Worm (Caenorhabditis elegans): Measurements from ENCODE around the gene F09C6.3.

The F09C6.3 gene

DNA sequence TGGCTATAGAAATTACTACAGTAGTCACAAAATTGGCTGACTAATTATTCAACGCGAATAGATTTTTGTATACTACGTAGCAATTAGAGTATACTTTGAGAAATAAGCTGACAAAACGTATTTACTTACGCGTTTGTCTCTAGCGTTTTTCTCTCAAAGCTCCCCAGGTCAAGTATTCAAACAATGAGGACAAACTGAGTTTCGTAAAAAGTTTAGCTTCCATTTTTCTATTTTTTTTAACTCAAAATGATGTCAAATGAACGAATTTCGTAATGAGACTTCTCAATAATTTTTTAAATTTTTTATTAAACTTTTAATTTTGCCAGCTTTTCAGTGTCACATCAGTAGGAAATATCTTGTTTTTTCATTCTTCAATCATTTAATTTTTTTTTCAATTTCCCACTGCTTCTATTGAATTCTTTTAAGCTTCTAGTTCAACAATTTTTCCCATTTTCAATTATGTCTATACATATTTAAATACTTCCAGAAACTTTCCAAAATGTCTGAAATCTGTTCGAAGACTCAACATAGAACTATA lies 8.9 kb upstream of the F09C6.3 start, which contains the start of the genes ifas-2 and fbxa-44:
Gene ifas-2, minus strand, starts transcription at position 101 of the 538 bp plus-strand sequence.
Gene fbxa-44, plus strand, starts transcription at position 488 of the 538 bp plus-strand sequence.
- TF ChIP-seq B0261.1 (tag; optimal IDR thresholded peaks at IDR 0.05), result no peak
- TF ChIP-seq F57A8.1 (GFP tag; optimal IDR thresholded peaks at IDR 0.05), result no peak
- TF ChIP-seq F10E7.11 (tag; optimal IDR thresholded peaks at IDR 0.05), result no peak
- TF ChIP-seq chd-7 (tag; optimal IDR thresholded peaks at IDR 0.05), result no peak
- TF ChIP-seq attf-3 (GFP tag; conservative IDR thresholded peaks at IDR 0.05), result no peak
- no peak for TF ChIP-seq cebp-2 (GFP tag; IDR thresholded peaks at IDR 0.05)
- no peak for TF ChIP-seq ztf-22 (GFP tag; optimal IDR thresholded peaks at IDR 0.05)
- TF ChIP-seq T26A5.8 (tag; optimal IDR thresholded peaks at IDR 0.05), result no peak
- no peak for TF ChIP-seq dpl-1 (GFP tag; optimal IDR thresholded peaks at IDR 0.05)
- no peak for TF ChIP-seq madf-3 (GFP tag; IDR thresholded peaks at IDR 0.05)
- no peak for TF ChIP-seq sea-2 (GFP tag; IDR thresholded peaks at IDR 0.05)
- no peak for TF ChIP-seq dpff-1 (tag; optimal IDR thresholded peaks at IDR 0.05)
- no peak for TF ChIP-seq xnd-1 (tag; optimal IDR thresholded peaks at IDR 0.05)
- no peak for TF ChIP-seq K11D2.4 (GFP tag; IDR thresholded peaks at IDR 0.05)
- TF ChIP-seq snpc-1.1 (tag; optimal IDR thresholded peaks at IDR 0.05; ENCODE audit: insufficient read depth), result no peak
- no peak for TF ChIP-seq ztf-28 (GFP tag; IDR thresholded peaks at IDR 0.05)
- no peak for TF ChIP-seq F37B4.10 (GFP tag; IDR thresholded peaks at IDR 0.05)
- TF ChIP-seq fkh-3 (tag; optimal IDR thresholded peaks at IDR 0.05), result no peak
- TF ChIP-seq ztf-18 (tag; optimal IDR thresholded peaks at IDR 0.05), result no peak

DNA sequence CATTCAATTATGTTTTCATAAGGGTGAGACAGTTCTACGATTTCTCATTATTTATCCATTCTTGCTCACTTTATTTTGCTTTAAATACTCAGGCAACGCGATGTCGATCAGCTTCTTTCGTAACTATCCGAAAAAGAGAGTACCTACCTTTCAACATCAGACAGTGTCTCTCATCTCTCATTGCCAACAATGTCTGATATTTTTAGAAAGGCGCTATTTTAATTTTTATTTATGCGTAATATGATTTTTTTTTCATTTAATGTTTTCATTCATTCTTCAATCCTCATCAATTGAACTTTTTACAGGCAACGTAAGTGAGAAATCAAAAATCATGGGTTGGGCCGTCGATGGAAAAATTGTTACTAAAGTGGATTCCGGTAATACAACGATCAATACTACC lies 4.8 kb upstream of the F09C6.3 start, which contains the start of gene F09C6.13:
Gene F09C6.13, plus strand, starts transcription at position 301 of the 400 bp plus-strand sequence.
- TF ChIP-seq B0035.1 (tag; optimal IDR thresholded peaks at IDR 0.05) (no peak), hsf-1 (GFP tag; IDR thresholded peaks at IDR 0.05) (no peak), madf-3 (GFP tag; IDR thresholded peaks at IDR 0.05) (no peak), egl-44 (GFP tag; IDR thresholded peaks at IDR 0.05) (no peak), tbx-9 (tag; optimal IDR thresholded peaks at IDR 0.05; ENCODE audit: borderline replicate concordance) (no peak), bed-1 (GFP tag; IDR thresholded peaks at IDR 0.05) (no peak), nfya-2 (GFP tag; IDR thresholded peaks at IDR 0.05) (no peak), lsl-1 (GFP tag; optimal IDR thresholded peaks at IDR 0.05) (no peak), sea-2 (GFP tag; IDR thresholded peaks at IDR 0.05) (no peak), zfh-2 (GFP tag; conservative IDR thresholded peaks at IDR 0.05) (no peak), B0019.2 (GFP tag; conservative IDR thresholded peaks at IDR 0.05) (no peak), F57A8.1 (GFP tag; optimal IDR thresholded peaks at IDR 0.05) (no peak), rpc-1 (optimal IDR thresholded peaks at IDR 0.05) (no peak), rpc-1 (tag; optimal IDR thresholded peaks at IDR 0.05) (no peak)

DNA sequence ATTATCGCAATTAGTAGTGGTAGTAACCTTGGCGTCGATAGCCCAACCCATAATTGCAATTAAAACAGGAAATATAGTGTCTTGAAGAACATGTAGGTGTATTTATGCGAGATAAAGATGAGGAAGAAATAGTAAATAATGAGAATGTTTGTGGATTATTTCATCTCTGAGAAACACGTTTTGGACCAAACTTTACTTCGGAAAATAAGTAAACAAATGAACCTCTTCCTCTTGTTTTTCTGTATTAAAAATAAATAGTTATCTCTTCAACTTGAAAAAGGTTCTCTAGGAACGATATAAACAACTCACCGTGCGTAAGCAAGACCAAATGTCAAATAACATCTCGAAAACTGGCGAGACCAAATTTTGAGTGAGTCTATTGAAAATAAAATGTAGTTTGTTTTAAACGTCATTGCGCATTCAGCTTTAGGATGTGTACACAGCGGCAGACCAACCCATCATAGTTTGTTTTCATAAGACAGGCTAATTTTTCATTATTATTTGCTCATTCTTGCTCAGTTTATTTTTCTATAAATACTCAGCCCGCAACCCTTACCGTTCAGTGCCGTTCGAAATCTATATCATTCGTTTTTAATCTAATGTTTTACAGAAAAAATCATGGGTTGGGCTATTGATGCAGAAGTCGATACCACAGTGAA lies 2.4 kb upstream of the F09C6.3 start, which contains the start of the genes F09C6.11 and F09C6.12:
Gene F09C6.11, minus strand, starts transcription at position 51 of the 659 bp plus-strand sequence.
Gene F09C6.12, plus strand, starts transcription at position 609 of the 659 bp plus-strand sequence.
- TF ChIP-seq bed-1 (GFP tag; IDR thresholded peaks at IDR 0.05) (no peak), nhr-179 (tag; optimal IDR thresholded peaks at IDR 0.05) (no peak), mel-28 (tag; optimal IDR thresholded peaks at IDR 0.05; ENCODE audit: borderline replicate concordance) (no peak), ztf-25 (GFP tag; IDR thresholded peaks at IDR 0.05) (no peak)

DNA sequence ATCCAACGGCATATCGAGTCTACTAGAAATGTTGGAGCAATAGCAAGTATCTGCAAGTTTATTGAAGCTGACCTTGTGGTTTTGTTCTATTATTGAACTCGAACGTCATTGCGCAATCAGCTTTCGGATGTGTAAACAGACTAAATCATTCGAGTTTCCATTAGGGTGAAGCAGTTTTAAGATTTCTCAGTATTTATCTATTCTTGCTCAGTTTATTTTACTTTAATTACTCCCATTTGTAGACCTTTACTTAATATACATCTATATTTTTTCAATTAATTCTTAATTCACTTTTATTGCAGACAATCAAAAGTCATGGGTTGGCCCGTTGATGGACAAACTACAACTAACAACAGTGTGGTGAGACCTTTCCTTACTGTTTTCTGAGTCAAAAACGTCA lies 725 bp upstream of the F09C6.3 start, which contains the start of gene F09C6.14:
Gene F09C6.14, plus strand, starts transcription at position 301 of the 400 bp plus-strand sequence.
- TF ChIP-seq snpc-1.1 (tag; optimal IDR thresholded peaks at IDR 0.05; ENCODE audit: insufficient read depth), result no peak
- no peak for TF ChIP-seq Y56A3A.18 (GFP tag; IDR thresholded peaks at IDR 0.05)
- TF ChIP-seq attf-5 (GFP tag; optimal IDR thresholded peaks at IDR 0.05), result no peak
